Fruit fly (Drosophila melanogaster) whole organism, embryonic: ENCODE data around the gene CG7386.
A peak's percentile ranks its signal among the peaks of the same experiment; 100 is the strongest.

Experiments
- Atf6 ChIP-seq: fragments of 200-800 bp; sonication (Bioruptor generic); IDR thresholded peaks from 2 replicates; pipeline ENCODE4 v1.3.6; 2022; ENCODE audit warnings: missing biosample characterization, missing genetic modification characterization
- CG10431 ChIP-seq: fragments of 200-800 bp; sonication (Bioruptor generic); optimal IDR thresholded peaks from 3 replicates; lab custom pipeline; 2018; ENCODE audit warnings: missing biosample characterization, mild to moderate bottlenecking, missing genetic modification characterization
- CG11723 ChIP-seq: fragments of 200-800 bp; sonication (Bioruptor generic); optimal IDR thresholded peaks from 2 replicates; lab custom pipeline; 2017; ENCODE audit warnings: missing biosample characterization, mild to moderate bottlenecking, missing genetic modification characterization
- CG13424 ChIP-seq: fragments of 200-800 bp; sonication (Bioruptor generic); optimal IDR thresholded peaks from 2 replicates; lab custom pipeline; 2019; ENCODE audit warnings: missing biosample characterization, mild to moderate bottlenecking, missing genetic modification characterization, moderate library complexity
- CG14050 ChIP-seq: fragments of 200-800 bp; sonication (Bioruptor generic); IDR thresholded peaks from 3 replicates; pipeline ENCODE4 v1.3.6; 2022; ENCODE audit warnings: missing biosample characterization, missing genetic modification characterization
- CG14667 ChIP-seq: fragments of 200-800 bp; sonication (Bioruptor generic); IDR thresholded peaks from 2 replicates; pipeline ENCODE4 v1.3.6; 2022; ENCODE audit warnings: missing biosample characterization, missing genetic modification characterization
- CG1603 ChIP-seq: fragments of 200-800 bp; sonication (Bioruptor generic); optimal IDR thresholded peaks from 2 replicates; lab custom pipeline; 2019; ENCODE audit warnings: missing biosample characterization, mild to moderate bottlenecking, missing genetic modification characterization, moderate library complexity
- CG18619 ChIP-seq: fragments of 200-800 bp; sonication (Bioruptor generic); optimal IDR thresholded peaks from 3 replicates; lab custom pipeline; 2017; ENCODE audit warnings: missing biosample characterization, mild to moderate bottlenecking, missing genetic modification characterization
- CG2120 ChIP-seq: fragments of 200-800 bp; sonication (Bioruptor generic); optimal IDR thresholded peaks from 3 replicates; lab custom pipeline; 2016; ENCODE audit warnings: missing biosample characterization, missing genetic modification characterization
- CG31441 ChIP-seq: fragments of 200-800 bp; sonication (Bioruptor generic); IDR thresholded peaks from 2 replicates; pipeline ENCODE4 v1.3.6; 2022; ENCODE audit warnings: missing biosample characterization, missing genetic modification characterization
- CG3163 ChIP-seq: fragments of 200-800 bp; sonication (Bioruptor generic); optimal IDR thresholded peaks from 3 replicates; lab custom pipeline; 2016; ENCODE audit warnings: missing biosample characterization, missing genetic modification characterization
- CG4707 ChIP-seq: fragments of 200-800 bp; sonication (Bioruptor generic); optimal IDR thresholded peaks from 2 replicates; lab custom pipeline; 2018; ENCODE audit warnings: missing biosample characterization, mild to moderate bottlenecking, missing genetic modification characterization, moderate library complexity
- CG4730 ChIP-seq: fragments of 200-800 bp; sonication (Bioruptor generic); IDR thresholded peaks from 2 replicates; pipeline ENCODE4 v1.3.6; 2022; ENCODE audit warnings: missing biosample characterization, missing genetic modification characterization
- CG5180 ChIP-seq: fragments of 200-800 bp; sonication (Bioruptor generic); optimal IDR thresholded peaks from 3 replicates; lab custom pipeline; 2017; ENCODE audit warnings: missing biosample characterization, missing genetic modification characterization, mild to moderate bottlenecking, moderate library complexity, missing genetic modification reagents
- CG6175 ChIP-seq: fragments of 200-800 bp; sonication (Bioruptor generic); IDR thresholded peaks from 3 replicates; pipeline ENCODE4 v1.3.6; 2022; ENCODE audit warnings: missing biosample characterization, missing genetic modification characterization
- CG6272 ChIP-seq: fragments of 200-800 bp; sonication (Bioruptor generic); IDR thresholded peaks from 2 replicates; pipeline ENCODE4 v1.3.6; 2022; ENCODE audit warnings: missing biosample characterization, missing genetic modification characterization
- CG8765 ChIP-seq: fragments of 200-800 bp; sonication (Bioruptor generic); IDR thresholded peaks from 2 replicates; pipeline ENCODE4 v1.3.6; 2022; ENCODE audit warnings: missing biosample characterization, missing genetic modification characterization
- CG9215 ChIP-seq: fragments of 200-800 bp; sonication (Bioruptor generic); IDR thresholded peaks from 2 replicates; pipeline ENCODE4 v1.3.6; 2022; ENCODE audit warnings: missing biosample characterization, missing genetic modification characterization
- CG9797 ChIP-seq: fragments of 200-800 bp; sonication (Bioruptor generic); optimal IDR thresholded peaks from 3 replicates; lab custom pipeline; 2018; ENCODE audit warnings: missing biosample characterization, mild to moderate bottlenecking, missing genetic modification characterization
- CG9817 ChIP-seq: fragments of 200-800 bp; sonication (Bioruptor generic); optimal IDR thresholded peaks from 2 replicates; lab custom pipeline; 2018; ENCODE audit warnings: missing biosample characterization, mild to moderate bottlenecking, missing genetic modification characterization, moderate library complexity
- CrebB ChIP-seq: fragments of 200-800 bp; sonication (Bioruptor generic); optimal IDR thresholded peaks from 3 replicates; lab custom pipeline; 2018; ENCODE audit warnings: missing biosample characterization, mild to moderate bottlenecking, missing genetic modification characterization
- Dfd ChIP-seq, 2 experiments: fragments of >200 bp; optimal IDR thresholded peaks; 2 replicates each; lab custom pipeline; 2017; ENCODE audit warnings: missing biosample characterization in 2 of 2, missing genetic modification characterization in 2 of 2
- GATAe ChIP-seq: fragments of 200-800 bp; sonication (Bioruptor generic); conservative IDR thresholded peaks from 2 replicates; pipeline ENCODE4 v1.3.6; 2022; ENCODE audit warnings: missing biosample characterization, missing genetic modification characterization
- Gsc ChIP-seq: fragments of 200-800 bp; sonication (Bioruptor generic); IDR thresholded peaks from 2 replicates; pipeline ENCODE4 v1.3.6; 2022; ENCODE audit warnings: missing biosample characterization, missing genetic modification characterization
- HHEX ChIP-seq: fragments of 200-800 bp; sonication (Bioruptor generic); optimal IDR thresholded peaks from 3 replicates; lab custom pipeline; 2017; ENCODE audit warnings: missing biosample characterization, mild to moderate bottlenecking, missing genetic modification characterization, missing genetic modification reagents
- HLH4C ChIP-seq: fragments of 200-800 bp; sonication (Bioruptor generic); IDR thresholded peaks from 3 replicates; pipeline ENCODE4 v1.3.6; 2022; ENCODE audit warnings: missing biosample characterization, missing genetic modification characterization; ENCODE audit not compliant: partially characterized antibody
- Hr51 ChIP-seq, 2 experiments: fragments of 200-800 bp; sonication (Bioruptor generic); optimal IDR thresholded peaks; 2 replicates in 1 of 2; 3 replicates in 1 of 2; lab custom pipeline; 2016 to 2018; ENCODE audit warnings: missing biosample characterization in 2 of 2, missing genetic modification characterization in 2 of 2, mild to moderate bottlenecking in 1 of 2, moderate library complexity in 1 of 2
- Hr78 ChIP-seq, 2 experiments: fragments of 200-800 bp in 1 of 2; fragments of >200 bp in 1 of 2; sonication (Bioruptor generic) in 1 of 2; optimal IDR thresholded peaks; 2 replicates each; lab custom pipeline; 2017 to 2019; ENCODE audit warnings: missing biosample characterization in 2 of 2, missing genetic modification characterization in 2 of 2, mild to moderate bottlenecking in 1 of 2, moderate library complexity in 1 of 2
- MESR4 ChIP-seq: fragments of 200-800 bp; sonication (Bioruptor generic); optimal IDR thresholded peaks from 2 replicates; lab custom pipeline; 2018; ENCODE audit warnings: missing biosample characterization, mild to moderate bottlenecking, missing genetic modification characterization, moderate library complexity
- Med ChIP-seq: fragments of 200-800 bp; sonication (Bioruptor generic); peaks from one replicate; lab custom pipeline; 2016; ENCODE audit warnings: missing biosample characterization, missing genetic modification characterization, mild to moderate bottlenecking, inconsistent platforms, moderate library complexity
- Oaz ChIP-seq: fragments of 200-800 bp; sonication (Bioruptor generic); IDR thresholded peaks from 2 replicates; pipeline ENCODE4 v1.3.6; 2022; ENCODE audit warnings: missing biosample characterization, missing genetic modification characterization
- Oli ChIP-seq: fragments of 200-800 bp; sonication (Bioruptor generic); optimal IDR thresholded peaks from 2 replicates; lab custom pipeline; 2018; ENCODE audit warnings: missing biosample characterization, mild to moderate bottlenecking, missing genetic modification characterization, moderate library complexity
- ab ChIP-seq: fragments of 200-800 bp; sonication (Bioruptor generic); optimal IDR thresholded peaks from 2 replicates; lab custom pipeline; 2016; ENCODE audit warnings: missing biosample characterization, missing genetic modification characterization
- al ChIP-seq: fragments of 200-800 bp; sonication (Bioruptor generic); IDR thresholded peaks from 2 replicates; pipeline ENCODE4 v1.3.6; 2022; ENCODE audit warnings: missing biosample characterization, missing genetic modification characterization
- cad ChIP-seq: fragments of >200 bp; optimal IDR thresholded peaks from 2 replicates; lab custom pipeline; 2017; ENCODE audit warnings: missing biosample characterization, missing genetic modification characterization
- caup ChIP-seq: fragments of 200-800 bp; sonication (Bioruptor generic); optimal IDR thresholded peaks from 3 replicates; lab custom pipeline; 2017; ENCODE audit warnings: missing biosample characterization, mild to moderate bottlenecking, missing genetic modification characterization, moderate library complexity; ENCODE audit not compliant: severe bottlenecking
- corto ChIP-seq: fragments of 200-800 bp; sonication (Bioruptor generic); optimal IDR thresholded peaks from 2 replicates; lab custom pipeline; 2016; ENCODE audit warnings: missing biosample characterization, mild to moderate bottlenecking, missing genetic modification characterization, moderate library complexity
- dm ChIP-seq: fragments of 200-800 bp; sonication (Bioruptor generic); optimal IDR thresholded peaks from 3 replicates; lab custom pipeline; 2016; ENCODE audit warnings: missing biosample characterization, missing genetic modification characterization
- gce ChIP-seq: fragments of 200-800 bp; sonication (Bioruptor generic); IDR thresholded peaks from 3 replicates; pipeline ENCODE4 v1.3.6; 2022; ENCODE audit warnings: missing biosample characterization, missing genetic modification characterization
- hb ChIP-seq: fragments of 200-800 bp; sonication (Bioruptor generic); IDR thresholded peaks from 3 replicates; pipeline ENCODE4 v1.3.6; 2022; ENCODE audit warnings: missing biosample characterization, missing genetic modification characterization; ENCODE audit not compliant: partially characterized antibody
- jing ChIP-seq: fragments of 200-800 bp; sonication (Bioruptor generic); optimal IDR thresholded peaks from 2 replicates; lab custom pipeline; 2018; ENCODE audit warnings: missing biosample characterization, mild to moderate bottlenecking, missing genetic modification characterization
- kni ChIP-seq: fragments of 200-800 bp; sonication (Bioruptor generic); optimal IDR thresholded peaks from 3 replicates; lab custom pipeline; 2017; ENCODE audit warnings: mild to moderate bottlenecking, missing biosample characterization, missing genetic modification reagents, missing genetic modification characterization
- lilli ChIP-seq: fragments of 200-800 bp; sonication (Bioruptor generic); optimal IDR thresholded peaks from 3 replicates; lab custom pipeline; 2016; ENCODE audit warnings: missing biosample characterization, missing genetic modification characterization
- pfk ChIP-seq: fragments of 200-800 bp; sonication (Bioruptor generic); optimal IDR thresholded peaks from 2 replicates; lab custom pipeline; 2018; ENCODE audit warnings: missing biosample characterization, mild to moderate bottlenecking, missing genetic modification characterization, moderate library complexity
- pnt ChIP-seq: fragments of 200-800 bp; sonication (Bioruptor generic); optimal IDR thresholded peaks from 3 replicates; lab custom pipeline; 2016; ENCODE audit warnings: missing biosample characterization, missing genetic modification characterization
- scrt ChIP-seq: fragments of 200-800 bp; sonication (Bioruptor generic); optimal IDR thresholded peaks from 2 replicates; lab custom pipeline; 2018; ENCODE audit warnings: missing biosample characterization, mild to moderate bottlenecking, missing genetic modification characterization, moderate library complexity
- seq ChIP-seq: fragments of 200-800 bp; sonication (Bioruptor generic); IDR thresholded peaks from 2 replicates; pipeline ENCODE4 v1.3.6; 2022; ENCODE audit warnings: missing biosample characterization, missing genetic modification characterization
- stwl ChIP-seq: fragments of 200-800 bp; sonication (Bioruptor generic); optimal IDR thresholded peaks from 3 replicates; lab custom pipeline; 2018; ENCODE audit warnings: missing biosample characterization, mild to moderate bottlenecking, missing genetic modification characterization, moderate library complexity
- zf30C ChIP-seq: fragments of 200-800 bp; sonication (Bioruptor generic); optimal IDR thresholded peaks from 3 replicates; lab custom pipeline; 2018; ENCODE audit warnings: missing biosample characterization, mild to moderate bottlenecking, missing genetic modification characterization
- zfh1 ChIP-seq: fragments of 200-800 bp; sonication (Bioruptor generic); IDR thresholded peaks from 3 replicates; pipeline ENCODE4 v1.3.6; 2022; ENCODE audit warnings: missing biosample characterization, missing genetic modification characterization

Gene CG7386

DNA sequence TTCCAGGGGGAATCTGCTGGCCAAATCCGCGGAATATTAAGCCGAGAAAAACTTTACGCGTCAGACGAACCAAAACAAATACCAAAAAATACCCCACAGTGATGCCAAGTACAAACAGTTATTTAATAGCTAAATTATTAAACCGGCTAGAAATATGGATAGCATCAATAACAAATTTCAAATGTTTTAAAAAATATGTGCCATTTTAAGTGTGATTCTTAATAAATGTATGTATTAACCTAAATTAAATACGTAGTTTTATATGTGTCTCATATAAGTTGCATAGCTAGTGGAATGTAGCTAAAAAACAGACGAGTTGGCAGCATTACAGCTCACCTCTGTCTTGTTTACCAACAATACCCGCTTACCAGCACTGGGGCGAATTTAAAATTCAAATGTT, 7.8 kb upstream of the CG7386 start, which contains the start of gene CG10274 (continued):
- no peak for TF ChIP-seq jing (GFP tag; lab: Kevin White, UChicago)
- TF ChIP-seq Atf6: peak; percentile 66
- TF ChIP-seq CG14667: peak; percentile 39
- peak; percentile 84 for TF ChIP-seq CG13424 (tag; lab: Kevin White, UChicago)
- TF ChIP-seq CG14050 (GFP tag; lab: Robert Waterston, UW): peak; percentile 34; the same call in 1 of the 3 replicates
- peak; percentile 48 for TF ChIP-seq ab (GFP tag; lab: Kevin White, UChicago)
- 0 out of 2 replicates have a peak, but pooled peaks have one; percentile 15 for TF ChIP-seq CG4730
- TF ChIP-seq MESR4: no peak
- TF ChIP-seq CG6272 (GFP tag; lab: Robert Waterston, UW): 0 out of 2 replicates have a peak, but pooled peaks have one; percentile 47
- TF ChIP-seq pfk (GFP tag; lab: Kevin White, UChicago): no peak
- TF ChIP-seq CG18619 (GFP tag; lab: Kevin White, UChicago): peak; percentile 77
- no peak for TF ChIP-seq CG8765 (GFP tag; lab: Robert Waterston, UW)
- TF ChIP-seq dm (GFP tag; lab: Kevin White, UChicago): peak; percentile 30
- TF ChIP-seq gce (GFP tag; lab: Robert Waterston, UW): no peak
- TF ChIP-seq CG11723: no peak
- TF ChIP-seq Oaz (GFP tag; lab: Robert Waterston, UW): no peak
- TF ChIP-seq Med: peak; percentile 93
- TF ChIP-seq CG5180: no peak
- peak; percentile 24 for TF ChIP-seq CG9797 (GFP tag; lab: Kevin White, UChicago)
- peak; percentile 81 for TF ChIP-seq CG9817 (tag; lab: Kevin White, UChicago)
- TF ChIP-seq seq (GFP tag; lab: Robert Waterston, UW): no peak
- no peak for TF ChIP-seq CG1603 (tag; lab: Kevin White, UChicago)
- TF ChIP-seq CG3163 (GFP tag; lab: Kevin White, UChicago): peak; percentile 15
- no peak for TF ChIP-seq corto (GFP tag; lab: Kevin White, UChicago)
- TF ChIP-seq CG9215 (GFP tag; lab: Robert Waterston, UW): peak; percentile 77
- peak; percentile 54 for TF ChIP-seq pnt
- TF ChIP-seq Hr78 (GFP tag; optimal IDR thresholded peaks at IDR 0.05; lab: Kevin White, UChicago): no peak
- TF ChIP-seq Hr51 (GFP tag; optimal IDR thresholded peaks at IDR 0.05; lab: Kevin White, UChicago): peak in 1 of 2 experiments; percentile 50
- peak; percentile 53; the same call in 1 of the 3 replicates for TF ChIP-seq zfh1 (GFP tag; lab: Robert Waterston, UW)
- TF ChIP-seq CG31441 (GFP tag; lab: Robert Waterston, UW): no peak; the same call in 1 of the 2 replicates
- TF ChIP-seq caup (GFP tag; lab: Kevin White, UChicago): no peak
- no peak for TF ChIP-seq scrt (GFP tag; lab: Kevin White, UChicago)
- no peak for TF ChIP-seq HHEX (GFP tag; lab: Kevin White, UChicago)
- no peak for TF ChIP-seq kni (GFP tag; lab: Kevin White, UChicago)
- TF ChIP-seq Dfd (GFP tag; optimal IDR thresholded peaks at IDR 0.05; lab: Kevin White, UChicago): no peak
- no peak for TF ChIP-seq hb (GFP tag; lab: Robert Waterston, UW)
- TF ChIP-seq CG2120 (GFP tag; lab: Kevin White, UChicago): peak; percentile 91
- TF ChIP-seq cad (GFP tag; lab: Kevin White, UChicago): no peak
- no peak for TF ChIP-seq HLH4C
- TF ChIP-seq Gsc: no peak
- TF ChIP-seq stwl (tag; lab: Kevin White, UChicago): peak; percentile 90
- peak; percentile 76 for TF ChIP-seq al
- TF ChIP-seq CrebB (tag; lab: Kevin White, UChicago): peak; percentile 38
- no peak for TF ChIP-seq CG6175 (GFP tag; lab: Robert Waterston, UW)
- TF ChIP-seq zf30C: no peak
- peak; percentile 68 for TF ChIP-seq Oli (tag; lab: Kevin White, UChicago)
- TF ChIP-seq lilli (GFP tag; lab: Kevin White, UChicago): peak; percentile 85
- TF ChIP-seq GATAe (GFP tag; lab: Robert Waterston, UW): no peak; the same call in 1 of the 2 replicates
- no peak for TF ChIP-seq CG4707
- TF ChIP-seq CG10431 (GFP tag; lab: Kevin White, UChicago): no peak
